Worm (Caenorhabditis elegans): ENCODE measurements around the gene T14F9.2.

Gene T14F9.2

DNA sequence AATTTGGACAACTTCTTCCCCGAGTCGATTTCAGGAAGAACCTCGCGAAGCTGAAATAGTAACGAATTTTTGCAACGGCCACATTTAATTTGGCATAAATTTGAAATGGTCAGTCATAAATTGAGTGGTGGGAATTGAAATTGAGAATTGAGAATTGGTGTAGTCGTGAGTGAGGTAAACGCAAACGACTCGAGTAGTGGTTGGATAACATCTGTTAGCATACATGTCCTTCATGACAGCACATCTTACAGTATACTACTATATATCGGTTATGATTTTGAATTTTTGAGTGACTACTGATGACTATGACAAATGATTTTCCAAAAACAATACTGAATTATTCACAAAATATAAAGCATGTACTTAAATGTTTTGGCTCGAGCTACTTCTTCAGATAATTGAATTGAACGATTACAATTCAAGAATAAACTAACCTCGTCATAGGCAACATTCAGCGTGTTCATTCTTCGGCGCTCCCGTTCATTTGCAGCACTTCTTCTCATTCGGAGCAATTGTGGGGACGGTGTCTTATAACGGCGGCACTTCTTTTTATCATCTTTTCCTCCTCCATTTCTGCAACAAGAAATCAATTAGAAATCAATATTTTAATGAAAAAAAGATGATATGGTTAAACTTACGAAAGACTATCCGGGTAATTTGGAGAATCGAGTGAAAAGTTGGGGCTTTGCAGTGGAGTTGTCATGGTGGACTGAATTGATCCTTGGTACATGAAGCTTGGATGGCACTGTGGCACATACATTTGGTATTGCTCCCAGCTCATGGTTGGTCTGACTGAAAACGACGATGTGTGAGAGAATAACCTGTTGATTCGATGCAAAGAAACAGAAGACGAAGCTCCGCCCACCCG, 4.6 kb upstream of the T14F9.2 start, which contains the start of gene lin-32:
Gene lin-32 (minus strand): TSS at position 818 of the 868 bp plus-strand sequence.
- no peak for TF ChIP-seq lin-11 (tag; optimal IDR thresholded peaks at IDR 0.05)
- no peak for TF ChIP-seq Y55F3AM.14 (GFP tag; optimal IDR thresholded peaks at IDR 0.05)
- TF ChIP-seq mdl-1 (tag; optimal IDR thresholded peaks at IDR 0.05): no peak
- TF ChIP-seq blmp-1 (tag; optimal IDR thresholded peaks at IDR 0.05; ENCODE audit: insufficient read depth): no peak
- TF ChIP-seq lsy-2 (tag; optimal IDR thresholded peaks at IDR 0.05): no peak
- TF ChIP-seq nhr-237 (tag; optimal IDR thresholded peaks at IDR 0.05): no peak
- TF ChIP-seq ztf-1 (GFP tag; conservative IDR thresholded peaks at IDR 0.05): no peak
- no peak for TF ChIP-seq nhr-77 (tag; optimal IDR thresholded peaks at IDR 0.05)
- no peak for TF ChIP-seq sma-9 (GFP tag; optimal IDR thresholded peaks at IDR 0.05)
- no peak for TF ChIP-seq sma-9 (tag; optimal IDR thresholded peaks at IDR 0.05)
- TF ChIP-seq ceh-82 (tag; optimal IDR thresholded peaks at IDR 0.05): no peak
- TF ChIP-seq elt-3 (tag; optimal IDR thresholded peaks at IDR 0.05): no peak
- TF ChIP-seq skn-1 (tag; optimal IDR thresholded peaks at IDR 0.05): no peak

DNA sequence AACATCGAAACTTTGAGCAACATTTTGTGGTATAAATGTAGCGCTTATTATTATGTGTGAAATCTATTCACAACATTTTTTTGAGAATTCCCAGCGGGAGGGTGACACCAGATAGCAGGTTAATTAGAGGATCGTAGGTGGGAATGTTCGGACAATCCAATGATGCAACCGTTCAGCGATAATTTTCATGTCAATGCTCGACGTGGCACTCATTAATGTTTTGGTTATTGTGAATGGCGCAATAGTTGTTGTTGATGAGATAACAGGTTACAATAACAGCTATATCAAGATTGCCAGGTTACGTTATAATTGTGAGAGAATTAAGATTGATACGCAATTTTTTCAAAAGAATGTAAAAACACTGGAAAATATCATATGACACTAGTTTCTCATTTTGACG, 2.8 kb upstream of the T14F9.2 start:
- TF ChIP-seq lsy-2 (tag; optimal IDR thresholded peaks at IDR 0.05) (no peak), zag-1 (tag; optimal IDR thresholded peaks at IDR 0.05) (no peak), nhr-77 (tag; optimal IDR thresholded peaks at IDR 0.05) (no peak), peb-1 (tag; optimal IDR thresholded peaks at IDR 0.05) (no peak), gmeb-1 (tag; optimal IDR thresholded peaks at IDR 0.05) (no peak), mdl-1 (tag; optimal IDR thresholded peaks at IDR 0.05) (no peak), crh-2 (tag; optimal IDR thresholded peaks at IDR 0.05) (no peak), unc-39 (tag; optimal IDR thresholded peaks at IDR 0.05) (no peak), ztf-1 (GFP tag; conservative IDR thresholded peaks at IDR 0.05) (no peak), unc-62 (GFP tag; optimal IDR thresholded peaks at IDR 0.05) (no peak), nhr-237 (tag; optimal IDR thresholded peaks at IDR 0.05) (no peak), fos-1 (tag; optimal IDR thresholded peaks at IDR 0.05) (no peak), unc-55 (GFP tag; optimal IDR thresholded peaks at IDR 0.05) (no peak)

DNA sequence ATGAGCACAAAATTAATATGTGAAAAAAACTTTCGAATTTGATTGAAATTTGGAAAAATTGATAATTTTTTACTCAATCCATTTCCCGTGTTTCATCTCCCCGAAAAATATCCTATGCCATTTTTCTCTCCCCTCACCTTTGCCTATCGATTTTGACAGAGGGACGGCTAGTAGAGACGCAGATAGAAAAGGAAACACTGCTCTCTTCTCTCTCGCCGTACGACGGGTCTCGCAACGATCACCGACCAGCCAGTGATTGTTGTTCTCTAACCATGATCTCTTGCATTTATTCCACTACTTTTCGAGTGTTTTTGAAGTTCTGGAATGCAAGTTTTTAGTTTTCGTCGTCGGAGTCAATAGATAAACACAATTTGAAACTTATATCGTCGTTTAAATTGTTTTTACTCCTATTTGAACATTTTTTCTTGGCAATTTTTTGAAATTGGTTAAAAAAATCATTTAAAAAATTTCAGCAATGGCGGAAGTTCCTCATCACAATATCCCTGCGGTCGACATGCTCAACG, 3.4 kb downstream of the T14F9.2 start, which contains the start of gene vha-15:
Gene vha-15 (plus strand): TSS at position 474 of the 524 bp plus-strand sequence.
- TF ChIP-seq R02D3.7 (tag; optimal IDR thresholded peaks at IDR 0.05) (no peak), C34F6.9 (tag; optimal IDR thresholded peaks at IDR 0.05) (peak; percentile 89), ztf-1 (GFP tag; conservative IDR thresholded peaks at IDR 0.05) (no peak), nhr-77 (tag; optimal IDR thresholded peaks at IDR 0.05) (no peak), ceh-16 (tag; optimal IDR thresholded peaks at IDR 0.05) (peak; percentile 52), gmeb-1 (tag; optimal IDR thresholded peaks at IDR 0.05) (peak; percentile 64), nhr-237 (tag; optimal IDR thresholded peaks at IDR 0.05) (peak; percentile 29), unc-55 (GFP tag; optimal IDR thresholded peaks at IDR 0.05) (peak; percentile 92), nhr-25 (tag; optimal IDR thresholded peaks at IDR 0.05) (peak; percentile 77), blmp-1 (tag; optimal IDR thresholded peaks at IDR 0.05; ENCODE audit: insufficient read depth) (no peak), mdl-1 (tag; optimal IDR thresholded peaks at IDR 0.05) (peak in 1 of 2 experiments; percentile 27), elt-3 (tag; optimal IDR thresholded peaks at IDR 0.05) (no peak), egl-27 (tag; optimal IDR thresholded peaks at IDR 0.05) (peak; percentile 80), zag-1 (tag; optimal IDR thresholded peaks at IDR 0.05) (peak; percentile 50), peb-1 (tag; optimal IDR thresholded peaks at IDR 0.05) (no peak), nhr-129 (tag; optimal IDR thresholded peaks at IDR 0.05) (peak; percentile 92), ZK546.5 (tag; optimal IDR thresholded peaks at IDR 0.05) (peak; percentile 73), crh-2 (tag; optimal IDR thresholded peaks at IDR 0.05) (peak; percentile 89), sma-3 (GFP tag; optimal IDR thresholded peaks at IDR 0.05) (peak; percentile 47), ceh-82 (tag; optimal IDR thresholded peaks at IDR 0.05) (peak; percentile 25), alr-1 (tag; optimal IDR thresholded peaks at IDR 0.05) (no peak), sma-9 (GFP tag; optimal IDR thresholded peaks at IDR 0.05) (peak; percentile 76), sma-9 (tag; optimal IDR thresholded peaks at IDR 0.05) (no peak), snpc-4 (tag; optimal IDR thresholded peaks at IDR 0.05) (peak; percentile 73), fos-1 (tag; optimal IDR thresholded peaks at IDR 0.05) (peak; percentile 87), mab-5 (tag; optimal IDR thresholded peaks at IDR 0.05) (peak; percentile 30), F13H6.1 (tag; optimal IDR thresholded peaks at IDR 0.05) (peak; percentile 80), nhr-21 (tag; optimal IDR thresholded peaks at IDR 0.05) (peak; percentile 61), lin-11 (tag; optimal IDR thresholded peaks at IDR 0.05) (peak; percentile 71), sem-4 (tag; optimal IDR thresholded peaks at IDR 0.05) (peak; percentile 63), lsy-2 (tag; optimal IDR thresholded peaks at IDR 0.05) (peak; percentile 73 to 93), lin-13 (GFP tag; optimal IDR thresholded peaks at IDR 0.05) (peak; percentile 80), nhr-6 (tag; optimal IDR thresholded peaks at IDR 0.05) (peak; percentile 54)

Data from whole organism, L2 larva.